Worm (Caenorhabditis elegans) whole organism, L2 larva: ENCODE data around the gene F26G1.11.

Source experiments
- C34F6.9 ChIP-seq: fragments of 150-350 bp; optimal IDR thresholded peaks from 2 replicates; lab custom pipeline; 2014; ENCODE audit warnings: missing biosample characterization, missing genetic modification characterization
- F13H6.1 ChIP-seq: sonication (generic microtip); optimal IDR thresholded peaks from 2 replicates; lab custom pipeline; 2016; ENCODE audit warnings: missing genetic modification characterization, missing compliant biosample characterization
- R02D3.7 ChIP-seq: fragments of 150-350 bp; optimal IDR thresholded peaks from 2 replicates; lab custom pipeline; 2014; ENCODE audit warnings: missing biosample characterization, missing genetic modification characterization
- ZK546.5 ChIP-seq: sonication (generic microtip); optimal IDR thresholded peaks from 2 replicates; lab custom pipeline; 2017; ENCODE audit warnings: missing biosample characterization, missing genetic modification characterization
- alr-1 ChIP-seq: fragments of 150-350 bp; optimal IDR thresholded peaks from 2 replicates; lab custom pipeline; 2014; ENCODE audit warnings: missing biosample characterization, missing genetic modification characterization
- aly-2 ChIP-seq: fragments of 150-350 bp; optimal IDR thresholded peaks from 2 replicates; lab custom pipeline; 2014; ENCODE audit warnings: missing biosample characterization, missing genetic modification characterization
- ama-1 ChIP-seq: fragments of 150-350 bp; optimal IDR thresholded peaks from 2 replicates; lab custom pipeline; 2018; ENCODE audit warnings: inconsistent platforms
- blmp-1 ChIP-seq: sonication (generic microtip); optimal IDR thresholded peaks from 2 replicates; lab custom pipeline; 2017; ENCODE audit warnings: missing genetic modification characterization, mild to moderate bottlenecking, missing compliant biosample characterization, antibody characterized with exemption, moderate library complexity; ENCODE audit not compliant: insufficient read depth
- ceh-16 ChIP-seq: fragments of 150-350 bp; optimal IDR thresholded peaks from 2 replicates; lab custom pipeline; 2014; ENCODE audit warnings: missing biosample characterization, missing genetic modification characterization
- ceh-82 ChIP-seq: fragments of 150-350 bp; optimal IDR thresholded peaks from 2 replicates; lab custom pipeline; 2014; ENCODE audit warnings: missing biosample characterization, missing genetic modification characterization
- crh-2 ChIP-seq: sonication (generic microtip); optimal IDR thresholded peaks from 2 replicates; lab custom pipeline; 2017; ENCODE audit warnings: missing biosample characterization, missing genetic modification characterization
- dmd-4 ChIP-seq: sonication (generic microtip); optimal IDR thresholded peaks from 2 replicates; lab custom pipeline; 2017; ENCODE audit warnings: missing biosample characterization, missing genetic modification characterization
- egl-27 ChIP-seq: sonication (generic microtip); optimal IDR thresholded peaks from 3 replicates; lab custom pipeline; 2017; ENCODE audit warnings: missing biosample characterization, missing genetic modification reagents, missing genetic modification characterization
- elt-1 ChIP-seq: fragments of 150-350 bp; optimal IDR thresholded peaks from 2 replicates; lab custom pipeline; 2014; ENCODE audit warnings: missing biosample characterization, missing genetic modification characterization
- fos-1 ChIP-seq: fragments of 150-350 bp; optimal IDR thresholded peaks from 2 replicates; lab custom pipeline; 2014; ENCODE audit warnings: missing biosample characterization, missing genetic modification characterization
- gmeb-1 ChIP-seq: fragments of 150-350 bp; optimal IDR thresholded peaks from 2 replicates; lab custom pipeline; 2014; ENCODE audit warnings: missing biosample characterization, missing genetic modification characterization
- lin-11 ChIP-seq: fragments of 150-350 bp; sonication (generic microtip); optimal IDR thresholded peaks from 2 replicates; lab custom pipeline; 2014; ENCODE audit warnings: missing biosample characterization, missing genetic modification characterization, inconsistent platforms, mixed read lengths
- lin-13 ChIP-seq: fragments of 150-350 bp; optimal IDR thresholded peaks from 2 replicates; lab custom pipeline; 2014; ENCODE audit warnings: missing biosample characterization, missing genetic modification reagents, missing genetic modification characterization
- lin-39 ChIP-seq: fragments of 150-350 bp; optimal IDR thresholded peaks from 2 replicates; lab custom pipeline; 2014; ENCODE audit warnings: missing biosample characterization, missing genetic modification reagents, missing genetic modification characterization
- lsy-2 ChIP-seq, 2 experiments: fragments of 150-350 bp in 1 of 2; sonication (generic microtip) in 1 of 2; optimal IDR thresholded peaks; 2 replicates each; lab custom pipeline; 2014 to 2017; ENCODE audit warnings: missing biosample characterization in 2 of 2, missing genetic modification characterization in 2 of 2
- mab-5 ChIP-seq: fragments of 150-350 bp; optimal IDR thresholded peaks from 2 replicates; lab custom pipeline; 2014; ENCODE audit warnings: missing biosample characterization, missing genetic modification characterization
- mbf-1 ChIP-seq: sonication (generic microtip); optimal IDR thresholded peaks from 2 replicates; lab custom pipeline; 2017; ENCODE audit warnings: missing biosample characterization, missing genetic modification characterization
- mdl-1 ChIP-seq, 2 experiments: fragments of 150-350 bp in 1 of 2; sonication (generic microtip) in 1 of 2; optimal IDR thresholded peaks; 2 replicates each; lab custom pipeline; 2017; ENCODE audit warnings: missing biosample characterization in 2 of 2, missing genetic modification characterization in 2 of 2
- nhr-10 ChIP-seq: sonication (generic microtip); optimal IDR thresholded peaks from 2 replicates; lab custom pipeline; 2017; ENCODE audit warnings: missing biosample characterization, missing genetic modification characterization
- nhr-11 ChIP-seq: fragments of 150-350 bp; optimal IDR thresholded peaks from 2 replicates; lab custom pipeline; 2014; ENCODE audit warnings: missing biosample characterization, missing genetic modification characterization
- nhr-12 ChIP-seq: fragments of 150-350 bp; optimal IDR thresholded peaks from 2 replicates; lab custom pipeline; 2014; ENCODE audit warnings: missing biosample characterization, missing genetic modification characterization
- nhr-129 ChIP-seq: fragments of 150-350 bp; optimal IDR thresholded peaks from 2 replicates; lab custom pipeline; 2014; ENCODE audit warnings: missing biosample characterization, missing genetic modification characterization
- nhr-23 ChIP-seq: fragments of 150-350 bp; optimal IDR thresholded peaks from 2 replicates; lab custom pipeline; 2014; ENCODE audit warnings: missing biosample characterization, missing genetic modification reagents, missing genetic modification characterization
- nhr-237 ChIP-seq: fragments of 150-350 bp; optimal IDR thresholded peaks from 2 replicates; lab custom pipeline; 2014; ENCODE audit warnings: missing biosample characterization, missing genetic modification characterization
- nhr-25 ChIP-seq: fragments of 150-350 bp; sonication (generic microtip); optimal IDR thresholded peaks from 3 replicates; lab custom pipeline; 2014; ENCODE audit warnings: missing biosample characterization, missing genetic modification characterization
- nhr-6 ChIP-seq: fragments of 150-350 bp; optimal IDR thresholded peaks from 2 replicates; lab custom pipeline; 2014; ENCODE audit warnings: missing biosample characterization, missing genetic modification characterization
- nhr-77 ChIP-seq: fragments of 150-350 bp; optimal IDR thresholded peaks from 2 replicates; lab custom pipeline; 2014; ENCODE audit warnings: missing biosample characterization, missing genetic modification characterization
- peb-1 ChIP-seq: fragments of 150-350 bp; optimal IDR thresholded peaks from 2 replicates; lab custom pipeline; 2014; ENCODE audit warnings: missing biosample characterization, missing genetic modification characterization
- skn-1 ChIP-seq: sonication (generic microtip); optimal IDR thresholded peaks from 2 replicates; lab custom pipeline; 2017; ENCODE audit warnings: missing biosample characterization, missing genetic modification characterization
- sma-3 ChIP-seq: sonication (generic microtip); optimal IDR thresholded peaks from 2 replicates; lab custom pipeline; 2016; ENCODE audit warnings: missing genetic modification reagents, missing genetic modification characterization, missing compliant biosample characterization
- sma-9 ChIP-seq, 2 experiments: fragments of 150-350 bp in 1 of 2; sonication (generic microtip) in 1 of 2; optimal IDR thresholded peaks; 2 replicates each; lab custom pipeline; 2014 to 2016; ENCODE audit warnings: missing genetic modification characterization in 2 of 2, mild to moderate bottlenecking in 1 of 2, missing biosample characterization in 1 of 2, missing compliant biosample characterization in 1 of 2, missing genetic modification reagents in 1 of 2, moderate library complexity in 1 of 2
- snpc-4 ChIP-seq: fragments of 150-350 bp; optimal IDR thresholded peaks from 2 replicates; lab custom pipeline; 2014; ENCODE audit warnings: missing biosample characterization, missing genetic modification characterization
- unc-39 ChIP-seq: fragments of 150-350 bp; optimal IDR thresholded peaks from 2 replicates; lab custom pipeline; 2014; ENCODE audit warnings: missing biosample characterization, missing genetic modification characterization
- unc-55 ChIP-seq: fragments of 150-350 bp; sonication (generic microtip); optimal IDR thresholded peaks from 3 replicates; lab custom pipeline; 2014; ENCODE audit warnings: missing biosample characterization, missing genetic modification reagents, missing genetic modification characterization
- unc-62 ChIP-seq: fragments of 150-350 bp; optimal IDR thresholded peaks from 2 replicates; lab custom pipeline; 2014; ENCODE audit warnings: missing biosample characterization, missing genetic modification reagents, missing genetic modification characterization
- zag-1 ChIP-seq: fragments of 150-350 bp; optimal IDR thresholded peaks from 2 replicates; lab custom pipeline; 2014; ENCODE audit warnings: missing biosample characterization, missing genetic modification characterization
- ztf-1 ChIP-seq: fragments of 200-800 bp; sonication (Bioruptor generic); conservative IDR thresholded peaks from 2 replicates; pipeline ENCODE4 v1.3.6; 2022; ENCODE audit warnings: missing genetic modification characterization, missing compliant biosample characterization
- ztf-11 ChIP-seq: sonication (generic microtip); optimal IDR thresholded peaks from 2 replicates; lab custom pipeline; 2017; ENCODE audit warnings: missing biosample characterization, missing genetic modification characterization

Gene F26G1.11

ce11 chrII:4736585-4736984, 40.4 kb upstream of the F26G1.11 start:
- TF ChIP-seq nhr-23 (tag; lab: Kevin White, UChicago), result no peak
- peak; percentile 28 for TF ChIP-seq F13H6.1 (tag; lab: Kevin White, UChicago)
- TF ChIP-seq mab-5 (tag; lab: Kevin White, UChicago), result peak; percentile 30
- TF ChIP-seq ceh-82 (tag; lab: Kevin White, UChicago), result no peak
- TF ChIP-seq lin-13 (GFP tag; lab: Kevin White, UChicago), result no peak
- no peak for TF ChIP-seq snpc-4 (tag; lab: Kevin White, UChicago)
- TF ChIP-seq fos-1 (tag; lab: Kevin White, UChicago), result no peak
- no peak for TF ChIP-seq elt-1 (tag; lab: Kevin White, UChicago)
- no peak for TF ChIP-seq aly-2 (tag; lab: Kevin White, UChicago)
- peak in 1 of 2 experiments; percentile 33 for TF ChIP-seq lsy-2 (tag; optimal IDR thresholded peaks at IDR 0.05; lab: Kevin White, UChicago)
- no peak for TF ChIP-seq nhr-129 (tag; lab: Kevin White, UChicago)
- TF ChIP-seq sma-9 (GFP tag; optimal IDR thresholded peaks at IDR 0.05; lab: Kevin White, UChicago), result peak; percentile 45
- no peak for TF ChIP-seq sma-9 (tag; optimal IDR thresholded peaks at IDR 0.05; lab: Kevin White, UChicago)
- TF ChIP-seq ZK546.5, result no peak
- TF ChIP-seq alr-1 (tag; lab: Kevin White, UChicago), result no peak
- TF ChIP-seq nhr-11 (tag; lab: Kevin White, UChicago), result no peak
- no peak for TF ChIP-seq zag-1
- TF ChIP-seq C34F6.9 (tag; lab: Kevin White, UChicago), result peak; percentile 26
- TF ChIP-seq gmeb-1, result no peak
- no peak for TF ChIP-seq crh-2 (tag; lab: Kevin White, UChicago)
- TF ChIP-seq ztf-1 (GFP tag; lab: Robert Waterston, UW), result no peak
- no peak for TF ChIP-seq ceh-16 (tag; lab: Kevin White, UChicago)
- TF ChIP-seq mbf-1 (tag; lab: Kevin White, UChicago), result no peak
- no peak for TF ChIP-seq nhr-10 (tag; lab: Kevin White, UChicago)
- TF ChIP-seq nhr-25 (tag; lab: Kevin White, UChicago), result no peak

ce11 chrII:4737348-4737747, 39.6 kb upstream of the F26G1.11 start, which contains the start of gene ctsa-1.1:
Gene ctsa-1.1 (plus strand): TSS chrII:4737648.
- TF ChIP-seq aly-2 (tag; lab: Kevin White, UChicago) (no peak), unc-55 (GFP tag; lab: Kevin White, UChicago) (no peak), blmp-1 (tag; lab: Kevin White, UChicago) (no peak), lin-11 (no peak), F13H6.1 (tag; lab: Kevin White, UChicago) (no peak), R02D3.7 (no peak), unc-62 (GFP tag; lab: Kevin White, UChicago) (no peak), nhr-23 (tag; lab: Kevin White, UChicago) (no peak)

- TF ChIP-seq fos-1 (tag; lab: Kevin White, UChicago), result peak; percentile 40
- TF ChIP-seq ztf-1 (GFP tag; lab: Robert Waterston, UW), result no peak
- no peak for TF ChIP-seq unc-39
- no peak for TF ChIP-seq zag-1
- no peak for TF ChIP-seq egl-27 (tag; lab: Kevin White, UChicago)
- no peak for TF ChIP-seq dmd-4 (tag; lab: Kevin White, UChicago)
- no peak for TF ChIP-seq unc-62 (GFP tag; lab: Kevin White, UChicago)
- TF ChIP-seq nhr-23 (tag; lab: Kevin White, UChicago), result no peak
- TF ChIP-seq unc-55 (GFP tag; lab: Kevin White, UChicago), result peak; percentile 84
- peak; percentile 58 for TF ChIP-seq lin-13 (GFP tag; lab: Kevin White, UChicago)
- peak; percentile 28 for TF ChIP-seq snpc-4 (tag; lab: Kevin White, UChicago)
- TF ChIP-seq ceh-16 (tag; lab: Kevin White, UChicago), result no peak
- TF ChIP-seq ceh-82 (tag; lab: Kevin White, UChicago), result no peak
- no peak for TF ChIP-seq nhr-11 (tag; lab: Kevin White, UChicago)
- no peak for TF ChIP-seq peb-1 (tag; lab: Kevin White, UChicago)
- no peak for TF ChIP-seq nhr-237
- TF ChIP-seq aly-2 (tag; lab: Kevin White, UChicago), result no peak
- TF ChIP-seq alr-1 (tag; lab: Kevin White, UChicago), result no peak
- TF ChIP-seq mdl-1 (tag; optimal IDR thresholded peaks at IDR 0.05; lab: Kevin White, UChicago), result peak; percentile 73 to 88
- peak; percentile 27 for TF ChIP-seq ZK546.5
- peak; percentile 75 for TF ChIP-seq sma-3 (GFP tag; lab: Kevin White, UChicago)
- no peak for TF ChIP-seq ama-1 (lab: Kevin White, UChicago)
- TF ChIP-seq blmp-1 (tag; lab: Kevin White, UChicago), result peak; percentile 14
- no peak for TF ChIP-seq lin-39
- peak; percentile 95 for TF ChIP-seq crh-2 (tag; lab: Kevin White, UChicago)
- no peak for TF ChIP-seq nhr-6
- no peak for TF ChIP-seq nhr-10 (tag; lab: Kevin White, UChicago)
- peak; percentile 87 for TF ChIP-seq sma-9 (GFP tag; optimal IDR thresholded peaks at IDR 0.05; lab: Kevin White, UChicago)
- TF ChIP-seq sma-9 (tag; optimal IDR thresholded peaks at IDR 0.05; lab: Kevin White, UChicago), result no peak
- TF ChIP-seq skn-1, result peak; percentile 32
- TF ChIP-seq mab-5 (tag; lab: Kevin White, UChicago), result peak; percentile 35
- peak; percentile 75 for TF ChIP-seq nhr-25 (tag; lab: Kevin White, UChicago)
- no peak for TF ChIP-seq nhr-12 (tag; lab: Kevin White, UChicago)
- TF ChIP-seq nhr-77 (tag; lab: Kevin White, UChicago), result no peak
- no peak for TF ChIP-seq mbf-1 (tag; lab: Kevin White, UChicago)
- peak; percentile 95 for TF ChIP-seq gmeb-1
- TF ChIP-seq nhr-129 (tag; lab: Kevin White, UChicago), result peak; percentile 28
- no peak for TF ChIP-seq elt-1 (tag; lab: Kevin White, UChicago)
- peak; percentile 74 to 90 for TF ChIP-seq lsy-2 (tag; optimal IDR thresholded peaks at IDR 0.05; lab: Kevin White, UChicago)
- no peak for TF ChIP-seq ztf-11 (tag; lab: Kevin White, UChicago)
- peak; percentile 86 for TF ChIP-seq C34F6.9 (tag; lab: Kevin White, UChicago)
- TF ChIP-seq lin-11, result peak; percentile 41
- peak; percentile 65 for TF ChIP-seq F13H6.1 (tag; lab: Kevin White, UChicago)
Measured at ce11 chrII:4739984-4740462, 36.9 kb upstream of the F26G1.11 start, which contains the start of gene eas-1. Gene eas-1 (plus strand): TSS chrII:4740412.
